Fruit fly (Drosophila melanogaster) whole organism, embryonic: ENCODE data around the gene Ant2.

Experiments used
- Antp ChIP-seq: fragments of 200-800 bp; sonication (Bioruptor generic); optimal IDR thresholded peaks from 3 replicates; lab custom pipeline; 2016; ENCODE audit warnings: missing biosample characterization, missing genetic modification characterization
- B-H2 ChIP-seq: fragments of 200-800 bp; sonication (Bioruptor generic); optimal IDR thresholded peaks from 2 replicates; lab custom pipeline; 2018; ENCODE audit warnings: missing biosample characterization, mild to moderate bottlenecking, missing genetic modification characterization
- CG1024 ChIP-seq: fragments of 200-800 bp; sonication (Bioruptor generic); IDR thresholded peaks from 2 replicates; pipeline ENCODE4 v1.3.6; 2022; ENCODE audit warnings: missing biosample characterization, missing genetic modification characterization
- CG10654 ChIP-seq: fragments of 200-800 bp; sonication (Bioruptor generic); optimal IDR thresholded peaks from 2 replicates; lab custom pipeline; 2016; ENCODE audit warnings: missing biosample characterization, missing genetic modification characterization
- CG11085 ChIP-seq: fragments of 200-800 bp; sonication (Bioruptor generic); IDR thresholded peaks from 2 replicates; pipeline ENCODE4 v1.3.6; 2022; ENCODE audit warnings: missing biosample characterization, missing genetic modification characterization
- CG11723 ChIP-seq: fragments of 200-800 bp; sonication (Bioruptor generic); optimal IDR thresholded peaks from 2 replicates; lab custom pipeline; 2017; ENCODE audit warnings: missing biosample characterization, mild to moderate bottlenecking, missing genetic modification characterization
- CG1233 ChIP-seq: fragments of 200-800 bp; sonication (Bioruptor generic); optimal IDR thresholded peaks from 4 replicates; lab custom pipeline; 2018; ENCODE audit warnings: missing biosample characterization, mild to moderate bottlenecking, missing genetic modification characterization
- CG12744 ChIP-seq: fragments of 200-800 bp; sonication (Bioruptor generic); optimal IDR thresholded peaks from 2 replicates; lab custom pipeline; 2016; ENCODE audit warnings: missing biosample characterization, missing genetic modification characterization
- CG13296 ChIP-seq: fragments of 200-800 bp; sonication (Bioruptor generic); optimal IDR thresholded peaks from 3 replicates; lab custom pipeline; 2018; ENCODE audit warnings: missing biosample characterization, mild to moderate bottlenecking, missing genetic modification characterization
- CG14014 ChIP-seq: fragments of 200-800 bp; sonication (Bioruptor generic); IDR thresholded peaks from 2 replicates; pipeline ENCODE4 v1.3.6; 2022; ENCODE audit warnings: missing biosample characterization, missing genetic modification characterization
- CG17912 ChIP-seq: fragments of 200-800 bp; sonication (Bioruptor generic); optimal IDR thresholded peaks from 2 replicates; lab custom pipeline; 2018; ENCODE audit warnings: missing biosample characterization, mild to moderate bottlenecking, missing genetic modification characterization
- CG2120 ChIP-seq: fragments of 200-800 bp; sonication (Bioruptor generic); optimal IDR thresholded peaks from 3 replicates; lab custom pipeline; 2016; ENCODE audit warnings: missing biosample characterization, missing genetic modification characterization
- CG31224 ChIP-seq: fragments of 200-800 bp; sonication (Bioruptor generic); IDR thresholded peaks from 2 replicates; pipeline ENCODE4 v1.3.6; 2022; ENCODE audit warnings: missing biosample characterization, missing genetic modification characterization
- CG3281 ChIP-seq: fragments of 200-800 bp; sonication (Bioruptor generic); optimal IDR thresholded peaks from 3 replicates; lab custom pipeline; 2017; ENCODE audit warnings: missing biosample characterization, mild to moderate bottlenecking, missing genetic modification characterization
- CG33557 ChIP-seq: fragments of 200-800 bp; sonication (Bioruptor generic); optimal IDR thresholded peaks from 2 replicates; lab custom pipeline; 2019; ENCODE audit warnings: missing biosample characterization, mild to moderate bottlenecking, missing genetic modification characterization, moderate library complexity
- CG7839 ChIP-seq: fragments of 200-800 bp; sonication (Bioruptor generic); optimal IDR thresholded peaks from 3 replicates; lab custom pipeline; 2018; ENCODE audit warnings: missing biosample characterization, mild to moderate bottlenecking, missing genetic modification characterization, moderate library complexity
- CG9609 ChIP-seq: fragments of 200-800 bp; sonication (Bioruptor generic); optimal IDR thresholded peaks from 3 replicates; lab custom pipeline; 2016; ENCODE audit warnings: missing biosample characterization, missing genetic modification characterization
- CoRest ChIP-seq: fragments of 200-800 bp; sonication (Bioruptor generic); optimal IDR thresholded peaks from 3 replicates; lab custom pipeline; 2018; ENCODE audit warnings: missing biosample characterization, mild to moderate bottlenecking, missing genetic modification characterization, moderate library complexity
- D19A ChIP-seq: fragments of 200-800 bp; optimal IDR thresholded peaks from 3 replicates; lab custom pipeline; 2019; ENCODE audit warnings: missing biosample characterization, mild to moderate bottlenecking, missing genetic modification characterization, moderate library complexity
- Gsc ChIP-seq: fragments of 200-800 bp; sonication (Bioruptor generic); IDR thresholded peaks from 2 replicates; pipeline ENCODE4 v1.3.6; 2022; ENCODE audit warnings: missing biosample characterization, missing genetic modification characterization
- HLH4C ChIP-seq: fragments of 200-800 bp; sonication (Bioruptor generic); IDR thresholded peaks from 3 replicates; pipeline ENCODE4 v1.3.6; 2022; ENCODE audit warnings: missing biosample characterization, missing genetic modification characterization; ENCODE audit not compliant: partially characterized antibody
- HLHmδ ChIP-seq: fragments of 200-800 bp; sonication (Bioruptor generic); optimal IDR thresholded peaks from 2 replicates; lab custom pipeline; 2018; ENCODE audit warnings: missing biosample characterization, mild to moderate bottlenecking, missing genetic modification characterization, moderate library complexity
- HmgZ ChIP-seq: fragments of 200-800 bp; sonication (Bioruptor generic); optimal IDR thresholded peaks from 2 replicates; lab custom pipeline; 2018; ENCODE audit warnings: missing biosample characterization, mild to moderate bottlenecking, missing genetic modification characterization
- MESR4 ChIP-seq: fragments of 200-800 bp; sonication (Bioruptor generic); optimal IDR thresholded peaks from 2 replicates; lab custom pipeline; 2018; ENCODE audit warnings: missing biosample characterization, mild to moderate bottlenecking, missing genetic modification characterization, moderate library complexity
- Ptx1 ChIP-seq: fragments of 200-800 bp; sonication (Bioruptor generic); IDR thresholded peaks from 2 replicates; pipeline ENCODE4 v1.3.6; 2022; ENCODE audit warnings: missing biosample characterization, missing genetic modification characterization
- Scr ChIP-seq: fragments of 200-800 bp; sonication (Bioruptor generic); IDR thresholded peaks from 2 replicates; pipeline ENCODE4 v1.3.6; 2022; ENCODE audit warnings: missing biosample characterization, missing genetic modification characterization; ENCODE audit not compliant: partially characterized antibody
- Sin3A ChIP-seq: fragments of >200 bp; optimal IDR thresholded peaks from 2 replicates; lab custom pipeline; 2018
- Sox100B ChIP-seq: fragments of 200-800 bp; sonication (Bioruptor generic); optimal IDR thresholded peaks from 3 replicates; lab custom pipeline; 2018; ENCODE audit warnings: missing biosample characterization, mild to moderate bottlenecking, missing genetic modification characterization
- abd-A ChIP-seq: fragments of 200-800 bp; sonication (Bioruptor generic); optimal IDR thresholded peaks from 3 replicates; lab custom pipeline; 2019; ENCODE audit warnings: missing biosample characterization, mild to moderate bottlenecking, missing genetic modification characterization, moderate library complexity
- ap ChIP-seq: fragments of 200-800 bp; sonication (Bioruptor generic); IDR thresholded peaks from 2 replicates; pipeline ENCODE4 v1.3.6; 2022; ENCODE audit warnings: missing biosample characterization, missing genetic modification characterization
- bbx ChIP-seq: fragments of 200-800 bp; sonication (Bioruptor generic); IDR thresholded peaks from 2 replicates; pipeline ENCODE4 v1.3.6; 2022; ENCODE audit warnings: missing biosample characterization, missing genetic modification characterization; ENCODE audit not compliant: partially characterized antibody
- cas ChIP-seq: fragments of 200-800 bp; sonication (Bioruptor generic); IDR thresholded peaks from 2 replicates; pipeline ENCODE4 v1.3.6; 2022; ENCODE audit warnings: missing biosample characterization, missing genetic modification characterization
- cwo ChIP-seq: fragments of 200-800 bp; sonication (Bioruptor generic); optimal IDR thresholded peaks from 3 replicates; lab custom pipeline; 2017; ENCODE audit warnings: missing biosample characterization, missing genetic modification characterization, mild to moderate bottlenecking, moderate library complexity, missing genetic modification reagents
- dmrt11E ChIP-seq: fragments of 200-800 bp; sonication (Bioruptor generic); optimal IDR thresholded peaks from 3 replicates; lab custom pipeline; 2018; ENCODE audit warnings: missing biosample characterization, mild to moderate bottlenecking, missing genetic modification characterization, moderate library complexity
- gcm ChIP-seq: fragments of 200-800 bp; sonication (Bioruptor generic); optimal IDR thresholded peaks from 2 replicates; lab custom pipeline; 2019; ENCODE audit warnings: missing biosample characterization, mild to moderate bottlenecking, missing genetic modification characterization, moderate library complexity
- hb ChIP-seq: fragments of 200-800 bp; sonication (Bioruptor generic); IDR thresholded peaks from 3 replicates; pipeline ENCODE4 v1.3.6; 2022; ENCODE audit warnings: missing biosample characterization, missing genetic modification characterization; ENCODE audit not compliant: partially characterized antibody
- hkb ChIP-seq, 2 experiments: fragments of 200-800 bp in 1 of 2; fragments of >200 bp in 1 of 2; sonication (Bioruptor generic) in 1 of 2; IDR thresholded peaks in 1 of 2; optimal IDR thresholded peaks in 1 of 2; 2 replicates each; pipeline versions ENCODE4 v1.3.6 to Lab custom; 2017 to 2022; ENCODE audit warnings: missing biosample characterization in 1 of 2, missing genetic modification characterization in 1 of 2
- kay ChIP-seq: fragments of 200-800 bp; sonication (Bioruptor generic); optimal IDR thresholded peaks from 2 replicates; lab custom pipeline; 2016; ENCODE audit warnings: missing biosample characterization, missing genetic modification characterization
- lab ChIP-seq: fragments of 200-800 bp; sonication (Bioruptor generic); optimal IDR thresholded peaks from 3 replicates; lab custom pipeline; 2017; ENCODE audit warnings: missing biosample characterization, missing genetic modification characterization, mild to moderate bottlenecking, moderate library complexity, missing genetic modification reagents
- maf-S ChIP-seq: fragments of 200-800 bp; sonication (Bioruptor generic); optimal IDR thresholded peaks from 2 replicates; lab custom pipeline; 2016; ENCODE audit warnings: missing biosample characterization, missing genetic modification characterization
- mld ChIP-seq: fragments of 200-800 bp; sonication (Bioruptor generic); IDR thresholded peaks from 3 replicates; pipeline ENCODE4 v1.3.6; 2022; ENCODE audit warnings: missing biosample characterization, missing genetic modification characterization; ENCODE audit not compliant: partially characterized antibody
- nerfin-1 ChIP-seq: fragments of 200-800 bp; sonication (Bioruptor generic); optimal IDR thresholded peaks from 3 replicates; lab custom pipeline; 2019; ENCODE audit warnings: missing biosample characterization, mild to moderate bottlenecking, missing genetic modification characterization, moderate library complexity
- pnt ChIP-seq: fragments of 200-800 bp; sonication (Bioruptor generic); optimal IDR thresholded peaks from 3 replicates; lab custom pipeline; 2016; ENCODE audit warnings: missing biosample characterization, missing genetic modification characterization
- sc ChIP-seq, 3 experiments: fragments of >200 bp in 2 of 3; fragments of 200-800 bp in 1 of 3; sonication (Bioruptor generic) in 1 of 3; optimal IDR thresholded peaks; 2 replicates in 2 of 3; 3 replicates in 1 of 3; lab custom pipeline; 2017; ENCODE audit warnings: mild to moderate bottlenecking in 1 of 3, missing biosample characterization in 1 of 3, missing genetic modification characterization in 1 of 3, missing genetic modification reagents in 1 of 3
- sens-2 ChIP-seq: fragments of 200-800 bp; sonication (Bioruptor generic); IDR thresholded peaks from 2 replicates; pipeline ENCODE4 v1.3.6; 2022; ENCODE audit warnings: missing biosample characterization, missing genetic modification characterization
- seq ChIP-seq: fragments of 200-800 bp; sonication (Bioruptor generic); IDR thresholded peaks from 2 replicates; pipeline ENCODE4 v1.3.6; 2022; ENCODE audit warnings: missing biosample characterization, missing genetic modification characterization
- slbo ChIP-seq: fragments of 200-800 bp; sonication (Bioruptor generic); IDR thresholded peaks from 2 replicates; pipeline ENCODE4 v1.3.6; 2022; ENCODE audit warnings: missing biosample characterization, missing genetic modification characterization
- sr ChIP-seq: fragments of 200-800 bp; sonication (Bioruptor generic); IDR thresholded peaks from 3 replicates; pipeline ENCODE4 v1.3.6; 2022; ENCODE audit warnings: missing biosample characterization, missing genetic modification characterization
- zfh1 ChIP-seq: fragments of 200-800 bp; sonication (Bioruptor generic); IDR thresholded peaks from 3 replicates; pipeline ENCODE4 v1.3.6; 2022; ENCODE audit warnings: missing biosample characterization, missing genetic modification characterization

The Ant2 gene

DNA sequence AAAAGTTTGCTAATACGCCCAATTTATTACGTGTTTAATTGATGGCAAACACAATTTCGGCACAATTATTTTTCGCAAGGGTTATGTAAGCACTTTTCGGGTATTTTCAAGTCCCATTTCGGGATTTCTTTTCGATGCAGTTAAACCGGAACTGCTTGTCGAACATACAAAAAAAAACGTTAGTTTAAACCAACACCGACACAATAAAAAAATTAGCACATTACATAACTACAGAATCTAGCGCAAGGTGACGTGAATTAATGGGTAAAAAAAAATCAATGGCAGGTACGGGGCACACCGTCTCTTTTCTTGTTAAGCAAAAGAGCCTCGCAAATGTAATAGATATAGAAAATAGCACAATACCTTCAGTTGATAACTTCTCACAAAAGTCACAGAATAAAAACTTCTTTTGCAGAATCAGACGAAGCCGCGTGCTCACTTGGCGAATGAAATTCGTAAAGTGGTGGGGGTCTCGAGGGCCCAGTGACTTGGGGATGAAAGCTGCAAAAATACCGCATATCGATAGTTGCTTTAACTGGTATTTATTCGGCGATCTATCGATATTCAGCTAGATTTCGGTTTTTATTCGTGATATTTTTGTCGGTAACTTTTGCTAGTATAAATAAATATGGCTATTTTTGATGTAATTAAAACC lies at the start of gene Ant2, which contains the start of gene sesB (continued):
- TF ChIP-seq seq (GFP tag; lab: Robert Waterston, UW) (no peak), nerfin-1 (tag; lab: Kevin White, UChicago) (no peak), abd-A (tag; lab: Kevin White, UChicago) (no peak), hb (GFP tag; lab: Robert Waterston, UW) (peak; percentile 64; the same call in 1 of the 3 replicates), B-H2 (GFP tag; lab: Kevin White, UChicago) (no peak), pnt (GFP tag; lab: Kevin White, UChicago) (no peak), Sox100B (GFP tag; lab: Kevin White, UChicago) (no peak), CG2120 (GFP tag; lab: Kevin White, UChicago) (no peak), bbx (GFP tag; lab: Robert Waterston, UW) (peak; percentile 82), dmrt11E (tag; lab: Kevin White, UChicago) (no peak), Sin3A (lab: Kevin White, UChicago) (no peak), CG17912 (GFP tag; lab: Kevin White, UChicago) (no peak), gcm (peak; percentile 3), Ptx1 (no peak), CG33557 (no peak), cas (GFP tag; lab: Robert Waterston, UW) (no peak), Scr (GFP tag; lab: Robert Waterston, UW) (peak; percentile 80), kay (GFP tag; lab: Kevin White, UChicago) (no peak), CG1233 (GFP tag; lab: Kevin White, UChicago) (no peak), cwo (no peak), CG12744 (GFP tag; lab: Kevin White, UChicago) (no peak), HLH4C (GFP tag; lab: Robert Waterston, UW) (peak; percentile 43; the same call in 2 of the 3 replicates), Antp (no peak), sc (optimal IDR thresholded peaks at IDR 0.05; lab: Kevin White, UChicago) (no peak), sc (GFP tag; optimal IDR thresholded peaks at IDR 0.05; lab: Kevin White, UChicago) (no peak), HmgZ (tag; lab: Kevin White, UChicago) (no peak), maf-S (GFP tag; lab: Kevin White, UChicago) (no peak), sens-2 (GFP tag; lab: Robert Waterston, UW) (no peak), CoRest (tag; lab: Kevin White, UChicago) (no peak), CG7839 (tag; lab: Kevin White, UChicago) (no peak), zfh1 (GFP tag; lab: Robert Waterston, UW) (no peak), CG11085 (GFP tag; lab: Robert Waterston, UW) (no peak), HLHmδ (GFP tag; lab: Kevin White, UChicago) (no peak), slbo (GFP tag; lab: Robert Waterston, UW) (no peak), CG13296 (GFP tag; lab: Kevin White, UChicago) (no peak), CG31224 (GFP tag; lab: Robert Waterston, UW) (no peak), lab (GFP tag; lab: Kevin White, UChicago) (no peak), CG9609 (no peak), sr (no peak), CG10654 (GFP tag; lab: Kevin White, UChicago) (no peak), CG1024 (GFP tag; lab: Robert Waterston, UW) (no peak), CG11723 (GFP tag; lab: Kevin White, UChicago) (no peak), ap (GFP tag; lab: Robert Waterston, UW) (no peak), MESR4 (GFP tag; lab: Kevin White, UChicago) (peak; percentile 75), CG3281 (no peak), Gsc (no peak), mld (GFP tag; lab: Robert Waterston, UW) (peak; percentile 35; the same call in 1 of the 3 replicates), CG14014 (GFP tag; lab: Robert Waterston, UW) (no peak), hkb (optimal IDR thresholded peaks at IDR 0.05; lab: Kevin White, UChicago) (no peak), hkb (GFP tag; IDR thresholded peaks at IDR 0.05; lab: Robert Waterston, UW) (no peak), D19A (tag; lab: Kevin White, UChicago) (no peak)
